Worm (Caenorhabditis elegans): ENCODE results near the gene F35H10.10.

DNA sequence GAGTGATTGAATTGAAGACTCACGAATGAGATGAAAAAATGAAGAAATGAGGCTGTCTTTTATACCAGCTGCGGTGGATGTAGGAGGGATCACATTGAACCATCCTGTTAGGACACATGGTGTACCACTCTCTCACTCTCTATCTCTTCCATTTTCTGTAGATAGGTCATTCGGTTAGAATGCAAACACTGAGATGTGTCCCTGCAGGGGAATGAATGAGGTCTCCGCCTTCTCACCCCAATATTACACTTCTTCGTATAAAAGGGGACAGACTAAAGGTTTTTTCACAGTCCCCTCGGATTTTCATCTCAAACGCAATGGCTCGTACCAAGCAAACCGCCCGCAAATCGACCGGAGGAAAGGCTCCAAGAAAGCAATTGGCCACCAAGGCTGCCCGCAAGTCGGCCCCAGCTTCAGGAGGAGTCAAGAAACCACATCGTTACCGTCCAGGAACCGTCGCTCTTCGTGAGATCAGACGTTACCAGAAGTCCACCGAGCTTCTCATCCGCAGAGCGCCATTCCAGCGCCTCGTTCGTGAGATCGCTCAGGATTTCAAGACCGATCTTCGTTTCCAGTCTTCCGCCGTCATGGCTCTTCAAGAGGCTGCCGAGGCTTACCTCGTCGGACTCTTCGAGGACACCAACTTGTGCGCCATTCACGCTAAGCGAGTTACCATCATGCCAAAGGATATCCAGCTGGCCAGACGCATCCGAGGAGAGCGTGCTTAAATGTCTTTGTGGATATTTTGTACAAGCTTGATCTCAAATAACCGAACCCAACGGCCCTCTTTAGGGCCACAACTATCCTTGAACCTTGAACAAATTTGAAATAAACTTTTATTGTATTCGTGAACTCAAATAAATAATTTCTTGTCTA lies 21.5 kb upstream of the F35H10.10 start, which contains the start of gene his-32:
- TF ChIP-seq ztf-23 (GFP tag; IDR thresholded peaks at IDR 0.05) (no peak), flt-1 (GFP tag; IDR thresholded peaks at IDR 0.05) (peak; percentile 86), ztf-29 (GFP tag; IDR thresholded peaks at IDR 0.05) (peak; percentile 14; the same call in 1 of the 2 replicates), T22C8.4 (GFP tag; IDR thresholded peaks at IDR 0.05) (no peak), klf-2 (GFP tag; conservative IDR thresholded peaks at IDR 0.05) (no peak)
